Worm (Caenorhabditis elegans) whole organism, L4 larva: Measurements from ENCODE around the gene clec-218.

Experiments used
- ceh-62 ChIP-seq: sonication (generic microtip); optimal IDR thresholded peaks from 2 replicates; lab custom pipeline; 2017; ENCODE audit warnings: missing biosample characterization, missing genetic modification characterization
- ctbp-1 ChIP-seq: fragments of 200-800 bp; sonication (Bioruptor generic); IDR thresholded peaks from 2 replicates; pipeline ENCODE4 v1.3.6; 2022; ENCODE audit warnings: missing genetic modification reagents, missing genetic modification characterization, missing compliant biosample characterization
- hmg-1.1 ChIP-seq: fragments of 200-800 bp; sonication (Bioruptor generic); IDR thresholded peaks from 2 replicates; pipeline ENCODE4 v1.3.6; 2022; ENCODE audit warnings: missing genetic modification reagents, missing genetic modification characterization, missing compliant biosample characterization
- lim-7 ChIP-seq: fragments of 200-800 bp; sonication (Bioruptor generic); IDR thresholded peaks from 2 replicates; pipeline ENCODE4 v1.3.6; 2022; ENCODE audit warnings: missing genetic modification characterization, missing compliant biosample characterization
- nhr-48 ChIP-seq: sonication (generic microtip); optimal IDR thresholded peaks from 2 replicates; lab custom pipeline; 2016; ENCODE audit warnings: mild to moderate bottlenecking, missing genetic modification characterization, missing compliant biosample characterization
- nhr-77 ChIP-seq: fragments of 150-350 bp; optimal IDR thresholded peaks from 2 replicates; lab custom pipeline; 2014; ENCODE audit warnings: missing biosample characterization, missing genetic modification characterization

DNA sequence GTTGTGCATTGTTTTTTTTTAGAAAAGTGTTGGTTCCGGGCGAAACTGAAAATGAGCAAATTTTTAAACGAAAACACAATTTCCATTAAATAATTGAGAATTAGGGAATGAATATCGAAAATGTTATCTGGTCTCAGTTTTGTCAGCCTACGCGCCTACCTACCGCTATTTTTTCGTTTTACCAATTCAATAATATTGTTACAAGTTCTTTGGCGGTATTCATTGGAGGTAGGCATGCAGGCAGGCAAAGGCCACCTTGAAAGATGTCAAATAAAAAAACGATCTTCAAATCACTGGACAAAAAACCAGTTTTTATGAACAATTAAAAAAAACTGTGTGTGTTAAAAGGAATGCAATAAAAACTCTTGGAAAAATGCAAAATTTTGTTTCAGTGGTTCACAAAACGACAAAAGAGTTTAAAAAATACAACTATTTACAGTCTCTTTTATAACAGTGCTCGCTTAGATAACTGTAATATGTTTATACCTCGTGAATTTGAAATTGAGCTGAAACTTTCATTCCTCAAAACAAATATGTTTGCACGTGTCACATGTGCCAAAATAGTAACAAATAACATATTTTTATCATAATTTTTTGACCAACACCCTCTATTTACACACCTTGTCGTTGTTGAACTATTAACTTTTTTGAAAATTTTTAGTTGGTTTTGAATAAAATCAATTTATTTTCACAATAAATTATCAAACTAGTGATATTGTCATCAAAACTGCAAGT is 3.1 kb upstream of the clec-218 start, which contains the start of gene W02D7.11:
- TF ChIP-seq lim-7 (GFP tag; lab: Robert Waterston, UW) (no peak), hmg-1.1 (GFP tag; lab: Robert Waterston, UW) (no peak), ctbp-1 (GFP tag; lab: Robert Waterston, UW) (no peak), nhr-77 (tag; lab: Kevin White, UChicago) (no peak), ceh-62 (tag; lab: Kevin White, UChicago) (no peak), nhr-48 (tag; lab: Kevin White, UChicago) (no peak)
